Worm (Caenorhabditis elegans) whole organism, L1 larva: ENCODE data around the gene nep-2.
"Not testable (repeated sequence)": the region's sequence is repeated elsewhere in the genome, so short reads cannot be mapped to it uniquely, and the experiment has no call there.

Experiments used
- dsc-1 ChIP-seq: sonication (generic microtip); optimal IDR thresholded peaks from 2 replicates; lab custom pipeline; 2016; ENCODE audit warnings: mild to moderate bottlenecking, missing genetic modification characterization, missing compliant biosample characterization
- grh-1 ChIP-seq: fragments of 200-800 bp; sonication (Bioruptor generic); IDR thresholded peaks from 2 replicates; pipeline ENCODE4 v1.3.6; 2022; ENCODE audit warnings: missing genetic modification reagents, missing genetic modification characterization, missing compliant biosample characterization
- jun-1 ChIP-seq: fragments of 150-350 bp; optimal IDR thresholded peaks from 2 replicates; lab custom pipeline; 2014; ENCODE audit warnings: missing biosample characterization, missing genetic modification reagents, missing genetic modification characterization
- nhr-12 ChIP-seq: sonication (generic microtip); optimal IDR thresholded peaks from 2 replicates; lab custom pipeline; 2017; ENCODE audit warnings: missing biosample characterization, missing genetic modification characterization
- nhr-237 ChIP-seq: fragments of 150-350 bp; optimal IDR thresholded peaks from 2 replicates; lab custom pipeline; 2014; ENCODE audit warnings: missing biosample characterization, missing genetic modification characterization
- nhr-90 ChIP-seq: sonication (generic microtip); optimal IDR thresholded peaks from 2 replicates; lab custom pipeline; 2016; ENCODE audit warnings: mild to moderate bottlenecking, missing genetic modification characterization, missing compliant biosample characterization; ENCODE audit not compliant: poor library complexity
- pag-3 ChIP-seq: sonication (generic microtip); optimal IDR thresholded peaks from 2 replicates; lab custom pipeline; 2017; ENCODE audit warnings: missing genetic modification characterization, mild to moderate bottlenecking, missing compliant biosample characterization, antibody characterized with exemption, borderline replicate concordance; ENCODE audit not compliant: insufficient read depth
- sup-37 ChIP-seq: fragments of 200-800 bp; sonication (Bioruptor generic); optimal IDR thresholded peaks from 2 replicates; lab custom pipeline; 2018; ENCODE audit warnings: mild to moderate bottlenecking, missing genetic modification characterization, missing compliant biosample characterization
- unc-30 ChIP-seq: sonication (generic microtip); optimal IDR thresholded peaks from 2 replicates; lab custom pipeline; 2017; ENCODE audit warnings: missing biosample characterization, missing genetic modification characterization
- unc-62 ChIP-seq: fragments of 150-350 bp; optimal IDR thresholded peaks from 2 replicates; lab custom pipeline; 2014; ENCODE audit warnings: missing biosample characterization, missing genetic modification reagents, missing genetic modification characterization
- vab-15 ChIP-seq: sonication (generic microtip); optimal IDR thresholded peaks from 2 replicates; lab custom pipeline; 2017; ENCODE audit warnings: missing genotype, mild to moderate bottlenecking, missing genetic modification characterization, missing compliant biosample characterization
- xbp-1 ChIP-seq: sonication (generic microtip); optimal IDR thresholded peaks from 2 replicates; lab custom pipeline; 2016; ENCODE audit warnings: missing genetic modification characterization, missing compliant biosample characterization

DNA sequence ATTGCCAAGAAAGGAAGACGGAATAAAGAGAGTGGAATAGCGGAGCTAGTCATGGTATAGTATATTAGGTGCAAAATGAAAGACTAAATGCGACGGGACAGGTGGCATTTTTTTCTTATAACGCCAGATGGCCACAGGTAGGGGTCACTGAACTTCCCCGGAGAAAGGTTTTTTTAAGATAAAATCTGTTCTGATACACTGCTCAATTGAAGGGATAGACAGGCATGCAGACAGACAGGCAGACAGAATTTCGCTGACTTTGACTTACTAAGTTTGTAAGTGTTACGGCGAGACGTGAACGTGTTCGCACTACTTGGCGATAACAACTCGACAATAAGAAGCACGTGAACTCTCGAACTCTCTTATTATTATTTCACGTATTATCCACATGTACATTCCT is 52.0 kb downstream of the nep-2 start, which contains the start of the genes F22E5.20 and F22E5.1:
- TF ChIP-seq vab-15 (tag; lab: Kevin White, UChicago); grh-1 (GFP tag; lab: Robert Waterston, UW); jun-1 (tag; lab: Kevin White, UChicago); nhr-90 (tag; lab: Kevin White, UChicago); dsc-1 (tag; lab: Kevin White, UChicago); nhr-12 (tag; lab: Kevin White, UChicago); xbp-1 (tag; lab: Kevin White, UChicago); nhr-237 (tag; lab: Kevin White, UChicago); pag-3 (tag; lab: Kevin White, UChicago); sup-37 (GFP tag; lab: Kevin White, UChicago); unc-62 (GFP tag; lab: Kevin White, UChicago); unc-30 (tag; lab: Kevin White, UChicago): not testable (repeated sequence)
